Worm (Caenorhabditis elegans) whole organism, midembryonic: ENCODE measurements around the gene ergi-2.
"Not testable (repeated sequence)": the region's sequence is repeated elsewhere in the genome, so short reads cannot be mapped to it uniquely, and the experiment has no call there.

ENCODE experiments used
- T22C8.4 ChIP-seq: fragments of 200-800 bp; sonication (Bioruptor generic); IDR thresholded peaks from 2 replicates; pipeline ENCODE4 v1.3.6; 2022; ENCODE audit warnings: missing genetic modification characterization, missing compliant biosample characterization
- cog-1 ChIP-seq: sonication (generic microtip); optimal IDR thresholded peaks from 2 replicates; lab custom pipeline; 2016; ENCODE audit warnings: missing genetic modification characterization, missing compliant biosample characterization
- flt-1 ChIP-seq: fragments of 200-800 bp; sonication (Bioruptor generic); IDR thresholded peaks from 2 replicates; pipeline ENCODE4 v1.3.6; 2022; ENCODE audit warnings: missing genetic modification characterization, missing compliant biosample characterization
- klf-2 ChIP-seq: fragments of 200-800 bp; sonication (Bioruptor generic); conservative IDR thresholded peaks from 2 replicates; pipeline ENCODE4 v1.3.6; 2022; ENCODE audit warnings: missing genetic modification reagents, missing genetic modification characterization, missing compliant biosample characterization
- med-1 ChIP-seq: sonication (generic microtip); optimal IDR thresholded peaks from 2 replicates; lab custom pipeline; 2017; ENCODE audit warnings: missing genetic modification characterization, mild to moderate bottlenecking, missing compliant biosample characterization, antibody characterized with exemption, missing genetic modification reagents; ENCODE audit not compliant: insufficient read depth
- ref-1 ChIP-seq: fragments of 200-800 bp; sonication (Bioruptor generic); conservative IDR thresholded peaks from 2 replicates; pipeline ENCODE4 v1.3.6; 2022; ENCODE audit warnings: missing genetic modification reagents, missing genetic modification characterization, missing compliant biosample characterization
- tab-1 ChIP-seq: fragments of 200-800 bp; sonication (Bioruptor generic); IDR thresholded peaks from 2 replicates; pipeline ENCODE4 v1.3.6; 2022; ENCODE audit warnings: missing genetic modification characterization, missing compliant biosample characterization
- ztf-23 ChIP-seq: fragments of 200-800 bp; sonication (Bioruptor generic); IDR thresholded peaks from 2 replicates; pipeline ENCODE4 v1.3.6; 2022; ENCODE audit warnings: missing genetic modification reagents, missing genetic modification characterization, missing compliant biosample characterization
- ztf-29 ChIP-seq: fragments of 200-800 bp; sonication (Bioruptor generic); IDR thresholded peaks from 2 replicates; pipeline ENCODE4 v1.3.6; 2022; ENCODE audit warnings: missing genetic modification reagents, missing genetic modification characterization, missing compliant biosample characterization

The ergi-2 gene

ce11 chrX:14969615-14970014 is 37.5 kb downstream of the ergi-2 start:
- TF ChIP-seq cog-1 (no peak), tab-1 (GFP tag; lab: Robert Waterston, UW) (no peak), ztf-29 (GFP tag; lab: Robert Waterston, UW) (no peak), flt-1 (GFP tag; lab: Robert Waterston, UW) (no peak), T22C8.4 (GFP tag; lab: Robert Waterston, UW) (no peak), ztf-23 (GFP tag; lab: Robert Waterston, UW) (no peak), med-1 (GFP tag; lab: Kevin White, UChicago) (no peak), klf-2 (GFP tag; lab: Robert Waterston, UW) (no peak), ref-1 (GFP tag; lab: Robert Waterston, UW) (no peak)

DNA sequence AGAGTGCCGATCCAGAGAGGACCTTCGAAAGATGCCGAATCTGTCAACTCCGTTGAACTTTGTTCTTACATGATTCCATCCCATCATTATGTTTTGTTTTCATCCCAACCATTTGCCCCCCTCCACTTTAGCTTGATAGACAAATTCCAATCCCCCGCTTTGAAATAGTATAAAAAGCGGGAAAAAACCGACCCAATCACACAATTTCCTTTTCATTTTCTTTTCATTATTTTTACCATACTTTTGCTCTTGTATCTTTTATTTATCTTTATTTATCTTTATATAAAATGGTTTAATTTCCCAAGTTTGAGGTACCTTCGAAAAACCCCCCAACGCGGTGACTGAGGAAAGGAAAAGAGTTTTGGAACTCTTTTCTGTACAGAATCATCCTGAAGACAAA is 40.6 kb downstream of the ergi-2 start, which contains the start of gene F20D1.22:
TSS of gene F20D1.22 (plus strand) at position 301 of the 400 bp plus-strand sequence.
- not testable (repeated sequence) for TF ChIP-seq klf-2, ref-1, T22C8.4 (GFP tag; lab: Robert Waterston, UW)

DNA sequence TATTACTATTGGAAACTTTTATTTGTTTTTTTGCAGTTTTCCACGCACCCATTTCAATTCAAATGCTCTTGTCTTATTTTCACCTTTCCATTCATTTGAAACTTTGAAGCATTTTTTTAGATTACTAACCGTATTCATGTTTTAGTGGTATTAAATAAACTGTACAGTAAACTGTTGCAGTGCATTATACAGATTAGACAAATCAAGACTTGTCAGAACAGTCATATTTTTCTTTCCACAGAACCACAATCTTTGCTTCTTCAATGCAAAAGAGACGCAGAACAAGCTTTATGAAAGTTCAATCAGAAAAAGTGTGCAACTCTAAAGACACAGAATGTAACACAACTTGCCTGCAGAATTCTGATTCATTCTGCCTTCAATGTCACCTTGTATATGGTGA is 41.3 kb downstream of the ergi-2 start, which contains the start of gene F45B8.5:
TSS of gene F45B8.5 (plus strand) at position 301 of the 400 bp plus-strand sequence.
- TF ChIP-seq ztf-23 (GFP tag; lab: Robert Waterston, UW) = no peak
- TF ChIP-seq cog-1 = no peak
- no peak for TF ChIP-seq med-1 (GFP tag; lab: Kevin White, UChicago)
- no peak for TF ChIP-seq T22C8.4 (GFP tag; lab: Robert Waterston, UW)
- TF ChIP-seq ztf-29 (GFP tag; lab: Robert Waterston, UW) = no peak
- no peak for TF ChIP-seq tab-1 (GFP tag; lab: Robert Waterston, UW)
- no peak for TF ChIP-seq ref-1 (GFP tag; lab: Robert Waterston, UW)
- no peak for TF ChIP-seq klf-2 (GFP tag; lab: Robert Waterston, UW)
- TF ChIP-seq flt-1 (GFP tag; lab: Robert Waterston, UW) = no peak

- TF ChIP-seq cog-1 (no peak), flt-1 (GFP tag; lab: Robert Waterston, UW) (no peak), med-1 (GFP tag; lab: Kevin White, UChicago) (no peak), ztf-23 (GFP tag; lab: Robert Waterston, UW) (no peak), T22C8.4 (GFP tag; lab: Robert Waterston, UW) (no peak), tab-1 (GFP tag; lab: Robert Waterston, UW) (no peak), klf-2 (GFP tag; lab: Robert Waterston, UW) (no peak), ref-1 (GFP tag; lab: Robert Waterston, UW) (no peak), ztf-29 (GFP tag; lab: Robert Waterston, UW) (no peak)
Observed at ce11 chrX:14964253-14964652, 42.9 kb downstream of the ergi-2 start, which contains the start of gene rgs-11. TSS of gene rgs-11 (plus strand) at chrX:14964553.

DNA sequence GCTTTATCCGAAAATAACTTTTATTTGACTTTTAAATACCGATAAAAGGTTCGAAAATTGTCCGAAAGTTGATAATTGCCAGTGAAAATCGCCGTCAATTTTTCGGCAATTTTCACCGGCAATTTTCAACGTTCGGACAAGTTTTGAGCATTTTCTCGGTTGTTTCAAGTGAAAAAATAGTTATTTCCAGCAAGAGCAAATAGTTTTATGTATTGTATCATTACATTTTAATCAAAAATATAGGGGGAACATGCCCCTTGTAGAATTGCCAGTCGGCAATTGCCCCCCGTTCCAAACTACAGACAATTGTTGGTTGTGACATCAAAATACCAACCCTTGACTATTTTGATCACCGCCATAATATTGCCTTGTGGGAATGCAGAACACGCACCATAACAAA is 44.7 kb downstream of the ergi-2 start, which contains the start of gene rgs-10:
TSS of gene rgs-10 (plus strand) at position 301 of the 400 bp plus-strand sequence.
- no peak for TF ChIP-seq tab-1 (GFP tag; lab: Robert Waterston, UW)
- no peak for TF ChIP-seq med-1 (GFP tag; lab: Kevin White, UChicago)
- no peak for TF ChIP-seq ref-1 (GFP tag; lab: Robert Waterston, UW)
- TF ChIP-seq T22C8.4 (GFP tag; lab: Robert Waterston, UW) = no peak
- no peak for TF ChIP-seq flt-1 (GFP tag; lab: Robert Waterston, UW)
- no peak for TF ChIP-seq klf-2 (GFP tag; lab: Robert Waterston, UW)
- TF ChIP-seq ztf-23 (GFP tag; lab: Robert Waterston, UW) = no peak
- TF ChIP-seq ztf-29 (GFP tag; lab: Robert Waterston, UW) = no peak
- TF ChIP-seq cog-1 = no peak

DNA sequence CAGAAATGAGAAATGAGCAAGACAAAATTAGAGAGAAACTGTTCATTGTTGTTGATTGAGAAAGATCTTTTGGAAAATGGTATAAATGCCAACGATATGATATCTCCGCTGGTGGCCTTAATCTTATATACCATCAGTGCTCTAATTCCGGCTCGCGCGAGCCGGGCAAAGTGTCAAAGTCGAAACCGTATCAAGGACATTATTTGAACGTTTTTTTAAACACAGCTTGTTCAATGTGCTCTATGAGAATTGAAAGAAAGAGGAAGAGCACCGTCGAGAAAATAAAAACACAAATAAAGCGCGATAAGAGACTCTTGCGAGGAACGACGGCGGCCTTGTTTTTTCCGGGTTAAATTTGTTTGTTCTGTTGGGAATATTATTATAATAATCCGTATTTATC is 45.6 kb downstream of the ergi-2 start, which contains the start of gene idpp-3:
TSS of gene idpp-3 (minus strand) at position 101 of the 400 bp plus-strand sequence.
- TF ChIP-seq ref-1 (GFP tag; lab: Robert Waterston, UW) (no peak), ztf-23 (GFP tag; lab: Robert Waterston, UW) (no peak), T22C8.4 (GFP tag; lab: Robert Waterston, UW) (no peak)

DNA sequence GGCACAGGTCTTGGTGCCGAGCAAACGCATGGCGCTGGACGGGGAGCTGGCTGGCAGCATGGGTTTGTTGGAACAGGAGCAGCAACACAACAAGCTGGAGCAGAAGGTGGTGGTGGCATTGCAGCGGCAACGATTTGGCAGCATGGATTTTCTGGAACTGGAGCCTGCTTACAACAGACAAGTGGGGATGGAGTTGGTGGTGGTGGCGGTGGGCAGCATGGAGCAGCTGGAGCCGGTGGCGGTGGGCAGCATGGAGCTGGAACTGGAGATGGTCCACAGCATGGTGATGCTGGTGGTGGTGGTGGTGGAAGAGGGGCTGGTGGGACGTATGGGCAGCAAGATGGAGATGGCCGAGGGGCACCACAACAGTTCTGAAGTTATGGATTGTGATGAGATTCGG is 46.3 kb downstream of the ergi-2 start:
- TF ChIP-seq med-1 (GFP tag; lab: Kevin White, UChicago) (no peak), ztf-29 (GFP tag; lab: Robert Waterston, UW) (no peak), ref-1 (GFP tag; lab: Robert Waterston, UW) (no peak), tab-1 (GFP tag; lab: Robert Waterston, UW) (no peak; the same call in 1 of the 2 replicates), klf-2 (GFP tag; lab: Robert Waterston, UW) (no peak), T22C8.4 (GFP tag; lab: Robert Waterston, UW) (no peak), ztf-23 (GFP tag; lab: Robert Waterston, UW) (no peak)

DNA sequence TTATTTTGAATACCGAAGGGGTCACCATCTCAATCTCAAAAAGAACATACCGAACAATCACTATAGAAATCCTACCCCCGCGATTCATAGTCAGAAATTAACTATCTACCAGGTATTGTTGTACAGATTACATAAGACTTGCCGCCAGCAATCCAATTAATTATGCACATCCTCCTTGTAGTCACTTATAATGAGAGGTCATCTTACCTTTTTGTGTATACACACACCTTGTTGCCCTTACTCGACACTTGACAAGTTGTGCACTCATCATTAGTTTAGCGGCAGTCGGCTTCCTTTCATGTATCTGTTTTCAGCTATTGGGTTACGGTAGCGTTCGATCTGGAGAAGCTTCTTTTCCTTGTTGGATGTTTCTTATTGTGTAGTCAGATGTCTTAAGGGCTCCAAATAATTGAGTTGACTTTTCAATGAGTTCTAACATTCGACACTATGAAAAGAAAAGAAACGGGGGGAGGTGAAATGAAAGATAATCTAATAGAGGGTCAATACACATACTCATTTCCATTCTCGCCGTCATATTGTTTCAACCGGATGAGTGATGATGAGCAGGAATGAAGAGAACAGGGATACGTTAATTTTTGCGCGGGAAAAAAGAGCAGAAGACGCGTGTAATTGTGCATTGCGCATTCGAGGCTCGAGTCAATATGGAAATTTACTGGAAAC is 47.6 kb downstream of the ergi-2 start:
- TF ChIP-seq tab-1 (GFP tag; lab: Robert Waterston, UW) = no peak
- no peak for TF ChIP-seq ztf-23 (GFP tag; lab: Robert Waterston, UW)
- TF ChIP-seq med-1 (GFP tag; lab: Kevin White, UChicago) = no peak
- no peak for TF ChIP-seq cog-1
- no peak for TF ChIP-seq ztf-29 (GFP tag; lab: Robert Waterston, UW)
- TF ChIP-seq ref-1 (GFP tag; lab: Robert Waterston, UW) = no peak
- no peak for TF ChIP-seq T22C8.4 (GFP tag; lab: Robert Waterston, UW)
- no peak for TF ChIP-seq flt-1 (GFP tag; lab: Robert Waterston, UW)
- TF ChIP-seq klf-2 (GFP tag; lab: Robert Waterston, UW) = no peak

- TF ChIP-seq klf-2 (GFP tag; lab: Robert Waterston, UW) (no peak), med-1 (GFP tag; lab: Kevin White, UChicago) (no peak), ref-1 (GFP tag; lab: Robert Waterston, UW) (no peak), flt-1 (GFP tag; lab: Robert Waterston, UW) (no peak), T22C8.4 (GFP tag; lab: Robert Waterston, UW) (no peak), cog-1 (no peak), ztf-23 (GFP tag; lab: Robert Waterston, UW) (no peak), tab-1 (GFP tag; lab: Robert Waterston, UW) (no peak), ztf-29 (GFP tag; lab: Robert Waterston, UW) (no peak)
Observed at ce11 chrX:14958401-14958800, 48.7 kb downstream of the ergi-2 start.
